Worm (Caenorhabditis elegans) whole organism, L1 larva: ENCODE measurements around the gene srd-11.

Source experiments
- blmp-1 ChIP-seq: fragments of 150-350 bp; optimal IDR thresholded peaks from 2 replicates; lab custom pipeline; 2014; ENCODE audit warnings: missing biosample characterization, missing genetic modification characterization
- jun-1 ChIP-seq: fragments of 150-350 bp; optimal IDR thresholded peaks from 2 replicates; lab custom pipeline; 2014; ENCODE audit warnings: missing biosample characterization, missing genetic modification reagents, missing genetic modification characterization
- lin-13 ChIP-seq: fragments of 150-350 bp; optimal IDR thresholded peaks from 2 replicates; lab custom pipeline; 2014; ENCODE audit warnings: missing biosample characterization, missing genetic modification reagents, missing genetic modification characterization
- mdl-1 ChIP-seq, 2 experiments: fragments of 150-350 bp; optimal IDR thresholded peaks; 2 replicates each; lab custom pipeline; 2014 to 2017; ENCODE audit warnings: missing biosample characterization in 2 of 2, missing genetic modification characterization in 2 of 2, inconsistent platforms in 1 of 2
- nhr-11 ChIP-seq: fragments of 150-350 bp; optimal IDR thresholded peaks from 2 replicates; lab custom pipeline; 2014; ENCODE audit warnings: missing biosample characterization, missing genetic modification characterization
- nhr-28 ChIP-seq: fragments of 150-350 bp; optimal IDR thresholded peaks from 2 replicates; lab custom pipeline; 2014; ENCODE audit warnings: missing biosample characterization, missing genetic modification characterization
- nhr-76 ChIP-seq: sonication (generic microtip); optimal IDR thresholded peaks from 2 replicates; lab custom pipeline; 2017; ENCODE audit warnings: missing biosample characterization, missing genetic modification characterization
- unc-86 ChIP-seq: sonication (generic microtip); optimal IDR thresholded peaks from 2 replicates; lab custom pipeline; 2016; ENCODE audit warnings: missing genetic modification characterization, missing compliant biosample characterization

DNA sequence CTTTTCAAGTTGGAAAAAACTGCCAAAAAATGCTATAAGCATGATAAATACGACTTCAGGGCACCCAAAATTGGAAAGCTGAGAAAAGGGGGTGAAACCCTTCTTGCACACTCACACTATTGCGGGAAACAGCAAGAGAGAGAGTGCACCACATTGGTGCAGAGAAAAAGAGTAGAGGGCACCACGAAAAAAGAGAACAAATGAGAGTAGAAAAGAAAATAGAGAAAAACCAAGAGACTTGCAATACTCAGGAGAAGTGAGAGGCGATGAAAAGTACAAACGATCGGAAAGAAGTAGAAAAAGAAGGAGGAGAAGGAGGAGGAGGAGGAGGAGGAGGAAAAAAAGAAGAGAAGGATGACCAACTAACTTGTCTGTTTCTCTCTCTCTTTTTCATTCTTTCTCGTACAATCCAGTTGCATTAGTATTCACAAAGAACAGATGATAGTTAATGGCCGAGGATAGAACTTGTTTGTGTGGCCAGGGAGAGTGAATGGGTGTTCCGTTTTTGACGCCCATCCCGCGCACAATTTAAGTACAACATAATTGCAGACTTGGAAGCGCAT lies 35.6 kb upstream of the srd-11 start:
- TF ChIP-seq blmp-1 (tag; lab: Kevin White, UChicago): peak; percentile 68
- TF ChIP-seq unc-86 (tag; lab: Kevin White, UChicago): peak; percentile 47
- TF ChIP-seq jun-1: peak; percentile 67
- TF ChIP-seq mdl-1 (tag; optimal IDR thresholded peaks at IDR 0.05; lab: Kevin White, UChicago): peak in 1 of 2 experiments; percentile 73
- peak; percentile 51 for TF ChIP-seq lin-13 (GFP tag; lab: Kevin White, UChicago)
- TF ChIP-seq nhr-76: no peak
- TF ChIP-seq nhr-28: no peak
- TF ChIP-seq nhr-11 (tag; lab: Kevin White, UChicago): no peak
